Fruit fly (Drosophila melanogaster) whole organism, embryonic: Measurements from ENCODE around the gene Rab3-GAP.

Source experiments
- Ada2b ChIP-seq: fragments of 200-800 bp; sonication (Bioruptor generic); IDR thresholded peaks from 2 replicates; pipeline ENCODE4 v1.3.6; 2022; ENCODE audit warnings: missing biosample characterization, missing genetic modification characterization
- Aef1 ChIP-seq: fragments of 200-800 bp; sonication (Bioruptor generic); IDR thresholded peaks from 3 replicates; pipeline ENCODE4 v1.3.6; 2022; ENCODE audit warnings: missing biosample characterization, missing genetic modification characterization
- Atf6 ChIP-seq: fragments of 200-800 bp; sonication (Bioruptor generic); IDR thresholded peaks from 2 replicates; pipeline ENCODE4 v1.3.6; 2022; ENCODE audit warnings: missing biosample characterization, missing genetic modification characterization
- Awh ChIP-seq: fragments of 200-800 bp; sonication (Bioruptor generic); IDR thresholded peaks from 2 replicates; pipeline ENCODE4, ENCODE4 v1.3.6; 2022; ENCODE audit warnings: missing biosample characterization, missing genetic modification characterization
- CG10274 ChIP-seq: fragments of 200-800 bp; sonication (Bioruptor generic); optimal IDR thresholded peaks from 3 replicates; lab custom pipeline; 2017; ENCODE audit warnings: missing biosample characterization, mild to moderate bottlenecking, missing genetic modification characterization
- CG10959 ChIP-seq: fragments of 200-800 bp; sonication (Bioruptor generic); IDR thresholded peaks from 2 replicates; pipeline ENCODE4 v1.3.6; 2022; ENCODE audit warnings: missing biosample characterization, missing genetic modification characterization
- CG12071 ChIP-seq: fragments of 200-800 bp; sonication (Bioruptor generic); optimal IDR thresholded peaks from 3 replicates; lab custom pipeline; 2018; ENCODE audit warnings: missing biosample characterization, mild to moderate bottlenecking, missing genetic modification characterization
- CG12104 ChIP-seq: fragments of 200-800 bp; sonication (Bioruptor generic); optimal IDR thresholded peaks from 3 replicates; lab custom pipeline; 2016; ENCODE audit warnings: missing biosample characterization, missing genetic modification characterization
- CG12236 ChIP-seq: fragments of 200-800 bp; sonication (Bioruptor generic); optimal IDR thresholded peaks from 2 replicates; lab custom pipeline; 2016; ENCODE audit warnings: missing biosample characterization, missing genetic modification characterization
- CG14050 ChIP-seq: fragments of 200-800 bp; sonication (Bioruptor generic); IDR thresholded peaks from 3 replicates; pipeline ENCODE4 v1.3.6; 2022; ENCODE audit warnings: missing biosample characterization, missing genetic modification characterization
- CG14965 ChIP-seq: fragments of 200-800 bp; sonication (Bioruptor generic); optimal IDR thresholded peaks from 2 replicates; lab custom pipeline; 2016; ENCODE audit warnings: missing biosample characterization, missing genetic modification characterization, borderline replicate concordance
- CG2875 ChIP-seq: fragments of 200-800 bp; sonication (Bioruptor generic); optimal IDR thresholded peaks from 2 replicates; lab custom pipeline; 2017; ENCODE audit warnings: missing biosample characterization, mild to moderate bottlenecking, missing genetic modification characterization, missing genetic modification reagents
- CG32767 ChIP-seq: fragments of 200-800 bp; sonication (Bioruptor generic); IDR thresholded peaks from 2 replicates; pipeline ENCODE4 v1.3.6; 2022; ENCODE audit warnings: missing biosample characterization, missing genetic modification characterization
- CG33557 ChIP-seq: fragments of 200-800 bp; sonication (Bioruptor generic); optimal IDR thresholded peaks from 2 replicates; lab custom pipeline; 2019; ENCODE audit warnings: missing biosample characterization, mild to moderate bottlenecking, missing genetic modification characterization, moderate library complexity
- CG3726 ChIP-seq: fragments of 200-800 bp; sonication (Bioruptor generic); IDR thresholded peaks from 3 replicates; pipeline ENCODE4, ENCODE4 v1.3.6; 2022; ENCODE audit warnings: missing biosample characterization, missing genetic modification characterization
- CG42726 ChIP-seq: fragments of 200-800 bp; sonication (Bioruptor generic); IDR thresholded peaks from 2 replicates; pipeline ENCODE4 v1.3.6; 2022; ENCODE audit warnings: missing biosample characterization, missing genetic modification characterization; ENCODE audit not compliant: partially characterized antibody
- CG43689 ChIP-seq: fragments of 200-800 bp; sonication (Bioruptor generic); IDR thresholded peaks from 2 replicates; pipeline ENCODE4 v1.3.6; 2022; ENCODE audit warnings: missing biosample characterization, missing genetic modification characterization
- CG4404 ChIP-seq: fragments of 200-800 bp; sonication (Bioruptor generic); IDR thresholded peaks from 2 replicates; pipeline ENCODE4 v1.3.6; 2022; ENCODE audit warnings: missing biosample characterization, missing genetic modification characterization
- CG6175 ChIP-seq: fragments of 200-800 bp; sonication (Bioruptor generic); IDR thresholded peaks from 3 replicates; pipeline ENCODE4 v1.3.6; 2022; ENCODE audit warnings: missing biosample characterization, missing genetic modification characterization
- CG6272 ChIP-seq: fragments of 200-800 bp; sonication (Bioruptor generic); IDR thresholded peaks from 2 replicates; pipeline ENCODE4 v1.3.6; 2022; ENCODE audit warnings: missing biosample characterization, missing genetic modification characterization
- CG6689 ChIP-seq: fragments of 200-800 bp; sonication (Bioruptor generic); IDR thresholded peaks from 2 replicates; pipeline ENCODE4 v1.3.6; 2022; ENCODE audit warnings: missing biosample characterization, missing genetic modification characterization
- CG6813 ChIP-seq: fragments of 200-800 bp; sonication (Bioruptor generic); optimal IDR thresholded peaks from 2 replicates; lab custom pipeline; 2017; ENCODE audit warnings: missing biosample characterization, missing genetic modification characterization, mild to moderate bottlenecking, moderate library complexity, missing genetic modification reagents
- Doc2 ChIP-seq: fragments of 200-800 bp; sonication (Bioruptor generic); IDR thresholded peaks from 2 replicates; pipeline ENCODE4 v1.3.6; 2022; ENCODE audit warnings: missing biosample characterization, missing genetic modification characterization
- Eip74EF ChIP-seq, 2 experiments: fragments of 200-800 bp in 1 of 2; fragments of >200 bp in 1 of 2; sonication (Bioruptor generic) in 1 of 2; optimal IDR thresholded peaks; 2 replicates each; lab custom pipeline; 2017 to 2019; ENCODE audit warnings: missing biosample characterization in 2 of 2, missing genetic modification characterization in 2 of 2, mild to moderate bottlenecking in 1 of 2, moderate library complexity in 1 of 2
- Fer2 ChIP-seq: fragments of 200-800 bp; sonication (Bioruptor generic); optimal IDR thresholded peaks from 2 replicates; lab custom pipeline; 2018; ENCODE audit warnings: missing biosample characterization, mild to moderate bottlenecking, missing genetic modification characterization, moderate library complexity
- Gsc ChIP-seq: fragments of 200-800 bp; sonication (Bioruptor generic); IDR thresholded peaks from 2 replicates; pipeline ENCODE4 v1.3.6; 2022; ENCODE audit warnings: missing biosample characterization, missing genetic modification characterization
- HLHmδ ChIP-seq: fragments of 200-800 bp; sonication (Bioruptor generic); optimal IDR thresholded peaks from 2 replicates; lab custom pipeline; 2018; ENCODE audit warnings: missing biosample characterization, mild to moderate bottlenecking, missing genetic modification characterization, moderate library complexity
- Hsf ChIP-seq: fragments of 200-800 bp; sonication (Bioruptor generic); optimal IDR thresholded peaks from 3 replicates; lab custom pipeline; 2016; ENCODE audit warnings: missing biosample characterization, missing genetic modification characterization
- NC2β ChIP-seq: fragments of 200-800 bp; sonication (Bioruptor generic); optimal IDR thresholded peaks from 2 replicates; lab custom pipeline; 2016; ENCODE audit warnings: missing biosample characterization, missing genetic modification characterization
- Nf-YA ChIP-seq: fragments of 200-800 bp; sonication (Bioruptor generic); IDR thresholded peaks from 2 replicates; pipeline ENCODE4 v1.3.6; 2022; ENCODE audit warnings: missing biosample characterization, missing genetic modification characterization
- Nf-YB ChIP-seq: fragments of 200-800 bp; sonication (Bioruptor generic); optimal IDR thresholded peaks from 3 replicates; lab custom pipeline; 2019; ENCODE audit warnings: missing biosample characterization, mild to moderate bottlenecking, missing genetic modification characterization, moderate library complexity
- Oli ChIP-seq: fragments of 200-800 bp; sonication (Bioruptor generic); optimal IDR thresholded peaks from 2 replicates; lab custom pipeline; 2018; ENCODE audit warnings: missing biosample characterization, mild to moderate bottlenecking, missing genetic modification characterization, moderate library complexity
- Vsx1 ChIP-seq: fragments of 200-800 bp; sonication (Bioruptor generic); optimal IDR thresholded peaks from 2 replicates; lab custom pipeline; 2017; ENCODE audit warnings: missing biosample characterization, mild to moderate bottlenecking, missing genetic modification characterization, missing genetic modification reagents
- ac ChIP-seq: fragments of 200-800 bp; sonication (Bioruptor generic); optimal IDR thresholded peaks from 3 replicates; lab custom pipeline; 2017; ENCODE audit warnings: missing biosample characterization, mild to moderate bottlenecking, missing genetic modification characterization
- chif ChIP-seq, 2 experiments: fragments of 200-800 bp; sonication (Bioruptor generic); optimal IDR thresholded peaks; 3 replicates each; lab custom pipeline; 2016; ENCODE audit warnings: missing biosample characterization in 2 of 2, missing genetic modification characterization in 2 of 2
- eve ChIP-seq, 2 experiments: fragments of >200 bp; optimal IDR thresholded peaks; 2 replicates each; lab custom pipeline; 2017; ENCODE audit warnings: missing biosample characterization in 2 of 2, missing genetic modification characterization in 2 of 2
- fd64A ChIP-seq: fragments of 200-800 bp; sonication (Bioruptor generic); optimal IDR thresholded peaks from 3 replicates; lab custom pipeline; 2018; ENCODE audit warnings: missing biosample characterization, mild to moderate bottlenecking, missing genetic modification characterization
- fru ChIP-seq: fragments of >200 bp; optimal IDR thresholded peaks from 2 replicates; lab custom pipeline; 2017
- hb ChIP-seq: fragments of 200-800 bp; sonication (Bioruptor generic); IDR thresholded peaks from 3 replicates; pipeline ENCODE4 v1.3.6; 2022; ENCODE audit warnings: missing biosample characterization, missing genetic modification characterization; ENCODE audit not compliant: partially characterized antibody
- kay ChIP-seq: fragments of 200-800 bp; sonication (Bioruptor generic); optimal IDR thresholded peaks from 2 replicates; lab custom pipeline; 2016; ENCODE audit warnings: missing biosample characterization, missing genetic modification characterization
- lilli ChIP-seq: fragments of 200-800 bp; sonication (Bioruptor generic); optimal IDR thresholded peaks from 3 replicates; lab custom pipeline; 2016; ENCODE audit warnings: missing biosample characterization, missing genetic modification characterization
- mirr ChIP-seq: fragments of 200-800 bp; sonication (Bioruptor generic); optimal IDR thresholded peaks from 3 replicates; lab custom pipeline; 2018; ENCODE audit warnings: missing biosample characterization, mild to moderate bottlenecking, missing genetic modification characterization
- mld ChIP-seq: fragments of 200-800 bp; sonication (Bioruptor generic); IDR thresholded peaks from 3 replicates; pipeline ENCODE4 v1.3.6; 2022; ENCODE audit warnings: missing biosample characterization, missing genetic modification characterization; ENCODE audit not compliant: partially characterized antibody
- sd ChIP-seq: fragments of 200-800 bp; sonication (Bioruptor generic); optimal IDR thresholded peaks from 3 replicates; lab custom pipeline; 2018; ENCODE audit warnings: missing biosample characterization, mild to moderate bottlenecking, missing genetic modification characterization, moderate library complexity
- ssp ChIP-seq: fragments of 200-800 bp; sonication (Bioruptor generic); IDR thresholded peaks from 2 replicates; pipeline ENCODE4 v1.3.6; 2022; ENCODE audit warnings: missing biosample characterization, missing genetic modification characterization
- tin ChIP-seq: fragments of 200-800 bp; sonication (Bioruptor generic); optimal IDR thresholded peaks from 3 replicates; lab custom pipeline; 2016; ENCODE audit warnings: missing biosample characterization, missing genetic modification characterization
- toy ChIP-seq: fragments of 200-800 bp; sonication (Bioruptor generic); IDR thresholded peaks from 2 replicates; pipeline ENCODE4 v1.3.6; 2022; ENCODE audit warnings: missing biosample characterization, missing genetic modification characterization
- trem ChIP-seq: fragments of 200-800 bp; optimal IDR thresholded peaks from 3 replicates; lab custom pipeline; 2019; ENCODE audit warnings: missing biosample characterization, mild to moderate bottlenecking, missing genetic modification characterization, moderate library complexity
- wdn ChIP-seq: fragments of 200-800 bp; sonication (Bioruptor generic); IDR thresholded peaks from 2 replicates; pipeline ENCODE4 v1.3.6; 2022; ENCODE audit warnings: missing biosample characterization, missing genetic modification characterization
- zen ChIP-seq: fragments of 200-800 bp; sonication (Bioruptor generic); optimal IDR thresholded peaks from 3 replicates; lab custom pipeline; 2018; ENCODE audit warnings: missing biosample characterization, mild to moderate bottlenecking, missing genetic modification characterization, moderate library complexity

The Rab3-GAP gene

dm6 chr2L:12044613-12045350, 18.2 kb downstream of the Rab3-GAP start, which contains the start of gene CG6785 (continued):
- TF ChIP-seq zen (tag; lab: Kevin White, UChicago) (peak; percentile 9), NC2β (GFP tag; lab: Kevin White, UChicago) (peak; percentile 91), Nf-YA (GFP tag; lab: Robert Waterston, UW) (no peak; the same call in 1 of the 2 replicates), CG6689 (GFP tag; lab: Robert Waterston, UW) (peak; percentile 20; the same call in 1 of the 2 replicates), Nf-YB (GFP tag; lab: Kevin White, UChicago) (peak; percentile 80), trem (tag; lab: Kevin White, UChicago) (peak; percentile 37), tin (GFP tag; lab: Kevin White, UChicago) (peak; percentile 56), CG12236 (GFP tag; lab: Kevin White, UChicago) (peak; percentile 94), ac (peak; percentile 78), CG2875 (GFP tag; lab: Kevin White, UChicago) (peak; percentile 96), CG4404 (no peak), CG6813 (GFP tag; lab: Kevin White, UChicago) (peak; percentile 96), CG6272 (GFP tag; lab: Robert Waterston, UW) (no peak), Oli (tag; lab: Kevin White, UChicago) (peak; percentile 65), mld (GFP tag; lab: Robert Waterston, UW) (no peak), Eip74EF (GFP tag; optimal IDR thresholded peaks at IDR 0.05; lab: Kevin White, UChicago) (peak in 1 of 2 experiments; percentile 84), CG10959 (GFP tag; lab: Robert Waterston, UW) (0 out of 2 replicates have a peak, but pooled peaks have one; percentile 11), CG6175 (GFP tag; lab: Robert Waterston, UW) (no peak), CG10274 (peak; percentile 48), Vsx1 (peak; percentile 93), CG3726 (GFP tag; lab: Robert Waterston, UW) (no peak; the same call in 2 of the 3 replicates), CG14965 (GFP tag; lab: Kevin White, UChicago) (peak; percentile 78), Aef1 (GFP tag; lab: Robert Waterston, UW) (no peak), toy (GFP tag; lab: Robert Waterston, UW) (no peak), Ada2b (GFP tag; lab: Robert Waterston, UW) (no peak), fru (lab: Kevin White, UChicago) (no peak), Fer2 (tag; lab: Kevin White, UChicago) (peak; percentile 53), ssp (no peak), Hsf (GFP tag; lab: Kevin White, UChicago) (peak; percentile 68), Atf6 (peak; percentile 72), CG12071 (GFP tag; lab: Kevin White, UChicago) (peak; percentile 95), CG32767 (GFP tag; lab: Robert Waterston, UW) (no peak), CG12104 (GFP tag; lab: Kevin White, UChicago) (peak; percentile 77), sd (tag; lab: Kevin White, UChicago) (peak; percentile 97), Awh (peak; percentile 80), lilli (GFP tag; lab: Kevin White, UChicago) (peak; percentile 56), CG43689 (no peak), CG14050 (GFP tag; lab: Robert Waterston, UW) (peak; percentile 69), Doc2 (GFP tag; lab: Robert Waterston, UW) (no peak), eve (GFP tag; optimal IDR thresholded peaks at IDR 0.05; lab: Kevin White, UChicago) (no peak), mirr (GFP tag; lab: Kevin White, UChicago) (peak; percentile 81), hb (no peak), chif (GFP tag; optimal IDR thresholded peaks at IDR 0.05; lab: Kevin White, UChicago) (peak; percentile 77 to 88), CG33557 (GFP tag; lab: Kevin White, UChicago) (peak; percentile 91), HLHmδ (GFP tag; lab: Kevin White, UChicago) (peak; percentile 71), kay (GFP tag; lab: Kevin White, UChicago) (peak; percentile 77), Gsc (GFP tag; lab: Robert Waterston, UW) (no peak), wdn (GFP tag; lab: Robert Waterston, UW) (peak; percentile 59; the same call in 1 of the 2 replicates), CG42726 (GFP tag; lab: Robert Waterston, UW) (no peak), fd64A (peak; percentile 93)
